Worm (Caenorhabditis elegans) whole organism, L2 larva: ENCODE data around the gene ZK154.5.

Experiments used
- C34F6.9 ChIP-seq: fragments of 150-350 bp; optimal IDR thresholded peaks from 2 replicates; lab custom pipeline; 2014; ENCODE audit warnings: missing biosample characterization, missing genetic modification characterization
- ceh-82 ChIP-seq: fragments of 150-350 bp; optimal IDR thresholded peaks from 2 replicates; lab custom pipeline; 2014; ENCODE audit warnings: missing biosample characterization, missing genetic modification characterization
- egl-27 ChIP-seq: sonication (generic microtip); optimal IDR thresholded peaks from 3 replicates; lab custom pipeline; 2017; ENCODE audit warnings: missing biosample characterization, missing genetic modification reagents, missing genetic modification characterization
- elt-3 ChIP-seq: sonication (generic microtip); optimal IDR thresholded peaks from 2 replicates; lab custom pipeline; 2017; ENCODE audit warnings: missing biosample characterization, missing genetic modification characterization
- fos-1 ChIP-seq: fragments of 150-350 bp; optimal IDR thresholded peaks from 2 replicates; lab custom pipeline; 2014; ENCODE audit warnings: missing biosample characterization, missing genetic modification characterization
- lin-13 ChIP-seq: fragments of 150-350 bp; optimal IDR thresholded peaks from 2 replicates; lab custom pipeline; 2014; ENCODE audit warnings: missing biosample characterization, missing genetic modification reagents, missing genetic modification characterization
- lsy-2 ChIP-seq, 2 experiments: fragments of 150-350 bp in 1 of 2; sonication (generic microtip) in 1 of 2; optimal IDR thresholded peaks; 2 replicates each; lab custom pipeline; 2014 to 2017; ENCODE audit warnings: missing biosample characterization in 2 of 2, missing genetic modification characterization in 2 of 2
- nhr-11 ChIP-seq: fragments of 150-350 bp; optimal IDR thresholded peaks from 2 replicates; lab custom pipeline; 2014; ENCODE audit warnings: missing biosample characterization, missing genetic modification characterization
- nhr-12 ChIP-seq: fragments of 150-350 bp; optimal IDR thresholded peaks from 2 replicates; lab custom pipeline; 2014; ENCODE audit warnings: missing biosample characterization, missing genetic modification characterization
- nhr-237 ChIP-seq: fragments of 150-350 bp; optimal IDR thresholded peaks from 2 replicates; lab custom pipeline; 2014; ENCODE audit warnings: missing biosample characterization, missing genetic modification characterization
- nhr-6 ChIP-seq: fragments of 150-350 bp; optimal IDR thresholded peaks from 2 replicates; lab custom pipeline; 2014; ENCODE audit warnings: missing biosample characterization, missing genetic modification characterization
- peb-1 ChIP-seq: fragments of 150-350 bp; optimal IDR thresholded peaks from 2 replicates; lab custom pipeline; 2014; ENCODE audit warnings: missing biosample characterization, missing genetic modification characterization
- unc-62 ChIP-seq: fragments of 150-350 bp; optimal IDR thresholded peaks from 2 replicates; lab custom pipeline; 2014; ENCODE audit warnings: missing biosample characterization, missing genetic modification reagents, missing genetic modification characterization
- zag-1 ChIP-seq: fragments of 150-350 bp; optimal IDR thresholded peaks from 2 replicates; lab custom pipeline; 2014; ENCODE audit warnings: missing biosample characterization, missing genetic modification characterization

ce11 chrX:7778786-7779185, 8.9 kb downstream of the ZK154.5 start:
- TF ChIP-seq egl-27 (tag; lab: Kevin White, UChicago) (no peak), nhr-6 (no peak), nhr-12 (tag; lab: Kevin White, UChicago) (no peak), elt-3 (tag; lab: Kevin White, UChicago) (no peak), nhr-11 (tag; lab: Kevin White, UChicago) (no peak), fos-1 (no peak), zag-1 (no peak), peb-1 (tag; lab: Kevin White, UChicago) (no peak), C34F6.9 (no peak), lsy-2 (tag; optimal IDR thresholded peaks at IDR 0.05; lab: Kevin White, UChicago) (no peak), nhr-237 (tag; lab: Kevin White, UChicago) (no peak), ceh-82 (tag; lab: Kevin White, UChicago) (no peak), unc-62 (GFP tag; lab: Kevin White, UChicago) (no peak), lin-13 (GFP tag; lab: Kevin White, UChicago) (no peak)
